Worm (Caenorhabditis elegans): ENCODE results near the gene fbxc-12.

The fbxc-12 gene

DNA sequence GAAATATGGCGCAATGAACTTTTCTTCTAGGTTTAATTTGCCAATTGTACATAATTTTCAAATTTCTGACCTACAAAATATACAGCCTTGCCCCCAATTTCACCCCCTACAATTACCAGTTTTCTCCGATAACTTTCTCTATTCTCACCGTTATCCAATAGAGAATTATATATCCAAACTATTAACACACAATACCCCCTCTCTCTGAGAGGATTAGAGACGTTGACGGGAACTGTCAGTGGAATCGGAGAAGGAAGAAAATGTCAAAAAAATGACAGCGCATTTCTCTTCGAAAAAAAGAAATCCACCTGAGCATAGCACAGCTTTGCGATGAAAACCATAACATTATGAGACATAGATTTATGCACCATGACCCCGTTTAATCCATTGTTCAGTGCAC lies 48.1 kb downstream of the fbxc-12 start:
- TF ChIP-seq athp-1 (tag; optimal IDR thresholded peaks at IDR 0.05) (no peak), Y67H2A.10 (GFP tag; conservative IDR thresholded peaks at IDR 0.05) (no peak), madf-8 (GFP tag; conservative IDR thresholded peaks at IDR 0.05) (no peak), ceh-79 (tag; optimal IDR thresholded peaks at IDR 0.05) (no peak), sptf-2 (GFP tag; optimal IDR thresholded peaks at IDR 0.05) (no peak), madf-6 (GFP tag; IDR thresholded peaks at IDR 0.05) (no peak), mxl-1 (tag; optimal IDR thresholded peaks at IDR 0.05) (no peak), fkh-3 (tag; optimal IDR thresholded peaks at IDR 0.05) (no peak), K12H6.12 (tag; optimal IDR thresholded peaks at IDR 0.05) (no peak), snpc-1.1 (tag; optimal IDR thresholded peaks at IDR 0.05; ENCODE audit: insufficient read depth) (no peak), aptf-2 (GFP tag; conservative IDR thresholded peaks at IDR 0.05) (no peak), let-526 (GFP tag; IDR thresholded peaks at IDR 0.05) (no peak), Y95B8A.8 (GFP tag; IDR thresholded peaks at IDR 0.05) (no peak), atf-7 (tag; optimal IDR thresholded peaks at IDR 0.05) (no peak), efl-1 (GFP tag; optimal IDR thresholded peaks at IDR 0.05) (no peak), ekl-4 (GFP tag; IDR thresholded peaks at IDR 0.05) (no peak)
